Worm (Caenorhabditis elegans) whole organism, young adult: ENCODE data around the gene D2024.4.

Experiments
- B0261.1 ChIP-seq: sonication (generic microtip); optimal IDR thresholded peaks from 2 replicates; lab custom pipeline; 2016; ENCODE audit warnings: mild to moderate bottlenecking, missing genetic modification characterization, moderate library complexity, missing compliant biosample characterization
- F39B2.1 ChIP-seq: fragments of 200-800 bp; sonication (Bioruptor generic); IDR thresholded peaks from 2 replicates; pipeline ENCODE4 v1.3.6; 2022; ENCODE audit warnings: missing genetic modification reagents, missing genetic modification characterization, missing compliant biosample characterization
- F55B11.4 ChIP-seq: sonication (generic microtip); optimal IDR thresholded peaks from 2 replicates; lab custom pipeline; 2016; ENCODE audit warnings: missing compliant biosample characterization, missing genetic modification characterization, borderline replicate concordance; ENCODE audit not compliant: insufficient read depth
- F57A8.1 ChIP-seq: fragments of 200-800 bp; sonication (Bioruptor generic); optimal IDR thresholded peaks from 2 replicates; lab custom pipeline; 2018; ENCODE audit warnings: mild to moderate bottlenecking, missing genetic modification characterization, moderate library complexity, missing compliant biosample characterization
- F57C9.4 ChIP-seq: sonication (generic microtip); optimal IDR thresholded peaks from 2 replicates; lab custom pipeline; 2017; ENCODE audit warnings: mild to moderate bottlenecking, missing genetic modification characterization, missing compliant biosample characterization
- K12H6.12 ChIP-seq: fragments of 200-800 bp; sonication (Bioruptor generic); optimal IDR thresholded peaks from 2 replicates; lab custom pipeline; 2018; ENCODE audit warnings: mild to moderate bottlenecking, missing genetic modification characterization, missing compliant biosample characterization
- ama-1 ChIP-seq, 3 experiments: fragments of 150-350 bp in 1 of 3; sonication (generic microtip) in 2 of 3; optimal IDR thresholded peaks; 2 replicates each; lab custom pipeline; 2014 to 2018; ENCODE audit warnings: missing biosample characterization in 2 of 3, missing genetic modification characterization in 2 of 3, missing genetic modification reagents in 2 of 3
- aptf-2 ChIP-seq: fragments of 200-800 bp; sonication (Bioruptor generic); conservative IDR thresholded peaks from 2 replicates; pipeline ENCODE4 v1.3.6; 2022; ENCODE audit warnings: missing genetic modification reagents, missing genetic modification characterization, missing compliant biosample characterization
- cebp-2 ChIP-seq: fragments of 200-800 bp; sonication (Bioruptor generic); IDR thresholded peaks from 2 replicates; pipeline ENCODE4 v1.3.6; 2022; ENCODE audit warnings: missing genetic modification characterization, missing compliant biosample characterization
- ceh-100 ChIP-seq: fragments of 200-800 bp; sonication (Bioruptor generic); IDR thresholded peaks from 2 replicates; pipeline ENCODE4 v1.3.6; 2022; ENCODE audit warnings: missing genetic modification reagents, missing genetic modification characterization, missing compliant biosample characterization
- ceh-58 ChIP-seq: fragments of 200-800 bp; sonication (Bioruptor generic); IDR thresholded peaks from 2 replicates; pipeline ENCODE4 v1.3.6; 2022; ENCODE audit warnings: missing genetic modification characterization, missing compliant biosample characterization
- ceh-91 ChIP-seq: fragments of 200-800 bp; sonication (Bioruptor generic); IDR thresholded peaks from 2 replicates; pipeline ENCODE4 v1.3.6; 2022; ENCODE audit warnings: missing genetic modification reagents, missing genetic modification characterization, missing compliant biosample characterization
- chd-7 ChIP-seq: sonication (generic microtip); optimal IDR thresholded peaks from 2 replicates; lab custom pipeline; 2016; ENCODE audit warnings: mild to moderate bottlenecking, missing genetic modification characterization, moderate library complexity, missing compliant biosample characterization
- die-1 ChIP-seq: sonication (generic microtip); optimal IDR thresholded peaks from 2 replicates; lab custom pipeline; 2016; ENCODE audit warnings: missing genotype, mild to moderate bottlenecking, missing genetic modification characterization, missing compliant biosample characterization
- efl-1 ChIP-seq: fragments of 150-350 bp; optimal IDR thresholded peaks from 2 replicates; lab custom pipeline; 2014; ENCODE audit warnings: missing biosample characterization, missing genetic modification reagents, missing genetic modification characterization
- egrh-3 ChIP-seq: fragments of 200-800 bp; sonication (Bioruptor generic); IDR thresholded peaks from 2 replicates; pipeline ENCODE4 v1.3.6; 2022; ENCODE audit warnings: missing genetic modification reagents, missing genetic modification characterization, missing compliant biosample characterization
- ekl-4 ChIP-seq: fragments of 200-800 bp; sonication (Bioruptor generic); IDR thresholded peaks from 2 replicates; pipeline ENCODE4 v1.3.6; 2022; ENCODE audit warnings: missing genetic modification reagents, missing genetic modification characterization, missing compliant biosample characterization
- ets-4 ChIP-seq: fragments of 200-800 bp; sonication (Bioruptor generic); optimal IDR thresholded peaks from 2 replicates; lab custom pipeline; 2018; ENCODE audit warnings: mild to moderate bottlenecking, missing genetic modification characterization, missing compliant biosample characterization
- fkh-3 ChIP-seq: sonication (generic microtip); optimal IDR thresholded peaks from 2 replicates; lab custom pipeline; 2016; ENCODE audit warnings: mild to moderate bottlenecking, missing genetic modification characterization, missing compliant biosample characterization
- gei-17 ChIP-seq: fragments of 200-800 bp; sonication (Bioruptor generic); optimal IDR thresholded peaks from 2 replicates; lab custom pipeline; 2018; ENCODE audit warnings: mild to moderate bottlenecking, missing genetic modification characterization, missing compliant biosample characterization
- hlh-12 ChIP-seq: sonication (generic microtip); optimal IDR thresholded peaks from 2 replicates; lab custom pipeline; 2016; ENCODE audit warnings: missing genetic modification characterization, missing compliant biosample characterization
- hmg-1.2 ChIP-seq: fragments of 200-800 bp; sonication (Bioruptor generic); IDR thresholded peaks from 2 replicates; pipeline ENCODE4 v1.3.6; 2022; ENCODE audit warnings: missing genetic modification reagents, missing genetic modification characterization, missing compliant biosample characterization
- let-607 ChIP-seq, 2 experiments: fragments of 200-800 bp in 1 of 2; sonication (Bioruptor generic) in 1 of 2; sonication (generic microtip) in 1 of 2; optimal IDR thresholded peaks; 2 replicates each; lab custom pipeline; 2016 to 2018; ENCODE audit warnings: mild to moderate bottlenecking in 2 of 2, missing compliant biosample characterization in 2 of 2, missing genetic modification characterization in 2 of 2, moderate library complexity in 2 of 2, missing genotype in 1 of 2
- madf-3 ChIP-seq: fragments of 200-800 bp; sonication (Bioruptor generic); IDR thresholded peaks from 2 replicates; pipeline ENCODE4 v1.3.6; 2022; ENCODE audit warnings: missing genetic modification reagents, missing genetic modification characterization, missing compliant biosample characterization
- madf-6 ChIP-seq: fragments of 200-800 bp; sonication (Bioruptor generic); IDR thresholded peaks from 2 replicates; pipeline ENCODE4 v1.3.6; 2022; ENCODE audit warnings: missing genetic modification reagents, missing genetic modification characterization, missing compliant biosample characterization
- madf-8 ChIP-seq: fragments of 200-800 bp; sonication (Bioruptor generic); conservative IDR thresholded peaks from 2 replicates; pipeline ENCODE4 v1.3.6; 2022; ENCODE audit warnings: missing genetic modification reagents, missing genetic modification characterization, missing compliant biosample characterization
- nfya-2 ChIP-seq: fragments of 200-800 bp; sonication (Bioruptor generic); IDR thresholded peaks from 2 replicates; pipeline ENCODE4 v1.3.6; 2022; ENCODE audit warnings: missing genetic modification reagents, missing genetic modification characterization, missing compliant biosample characterization
- nhr-80 ChIP-seq: sonication (generic microtip); optimal IDR thresholded peaks from 2 replicates; lab custom pipeline; 2016; ENCODE audit warnings: missing genetic modification characterization, missing compliant biosample characterization
- pbrm-1 ChIP-seq: fragments of 200-800 bp; sonication (Bioruptor generic); IDR thresholded peaks from 2 replicates; pipeline ENCODE4 v1.3.6; 2022; ENCODE audit warnings: missing genetic modification reagents, missing genetic modification characterization, missing compliant biosample characterization
- rec-8 ChIP-seq, 2 experiments: sonication (generic microtip); optimal IDR thresholded peaks; 2 replicates each; lab custom pipeline; 2016; ENCODE audit warnings: mild to moderate bottlenecking in 2 of 2, missing genetic modification characterization in 2 of 2, missing genetic modification reagents in 2 of 2, missing genotype in 2 of 2, missing biosample characterization in 1 of 2, missing compliant biosample characterization in 1 of 2, moderate library complexity in 1 of 2
- sea-2 ChIP-seq: fragments of 200-800 bp; sonication (Bioruptor generic); IDR thresholded peaks from 2 replicates; pipeline ENCODE4 v1.3.6; 2022; ENCODE audit warnings: missing genetic modification characterization, missing compliant biosample characterization
- snpc-1.1 ChIP-seq: sonication (generic microtip); optimal IDR thresholded peaks from 2 replicates; lab custom pipeline; 2017; ENCODE audit warnings: missing genetic modification characterization, mild to moderate bottlenecking, missing compliant biosample characterization, antibody characterized with exemption, moderate library complexity, missing genotype, missing genetic modification reagents; ENCODE audit not compliant: insufficient read depth
- tlf-1 ChIP-seq: fragments of 200-800 bp; sonication (Bioruptor generic); optimal IDR thresholded peaks from 2 replicates; lab custom pipeline; 2018; ENCODE audit warnings: mild to moderate bottlenecking, missing genetic modification characterization, missing compliant biosample characterization
- unc-130 ChIP-seq: sonication (generic microtip); optimal IDR thresholded peaks from 2 replicates; lab custom pipeline; 2016; ENCODE audit warnings: missing genetic modification reagents, missing genetic modification characterization, missing compliant biosample characterization
- xnd-1 ChIP-seq: sonication (generic microtip); optimal IDR thresholded peaks from 2 replicates; lab custom pipeline; 2016; ENCODE audit warnings: missing genotype, missing genetic modification reagents, missing genetic modification characterization, missing compliant biosample characterization
- zfh-2 ChIP-seq: fragments of 200-800 bp; sonication (Bioruptor generic); conservative IDR thresholded peaks from 2 replicates; pipeline ENCODE4 v1.3.6; 2022; ENCODE audit warnings: missing genetic modification reagents, missing genetic modification characterization, missing compliant biosample characterization
- zim-3 ChIP-seq: sonication (generic microtip); optimal IDR thresholded peaks from 2 replicates; lab custom pipeline; 2017; ENCODE audit warnings: mild to moderate bottlenecking, missing genetic modification characterization, moderate library complexity, missing compliant biosample characterization

Gene D2024.4

DNA sequence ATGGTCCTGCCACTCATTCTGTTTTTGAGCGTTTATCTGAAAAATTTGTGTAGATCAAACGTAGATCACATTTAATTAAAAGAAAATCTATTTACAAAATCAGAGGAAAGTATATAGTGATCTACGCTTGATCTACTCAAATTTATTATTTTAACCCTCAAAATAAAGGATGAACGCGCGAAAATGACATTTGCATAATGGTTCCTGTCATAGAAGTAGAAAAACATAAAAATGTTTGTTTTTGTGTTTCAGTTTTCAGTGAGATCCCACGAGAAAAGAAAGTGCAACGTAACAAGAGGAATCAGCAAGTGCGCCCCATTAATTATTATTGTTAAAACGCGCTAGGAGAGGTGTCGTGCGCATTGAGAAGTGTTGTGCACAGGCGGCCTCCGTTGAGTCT lies 19.7 kb upstream of the D2024.4 start:
- TF ChIP-seq ceh-58 (GFP tag; lab: Robert Waterston, UW) (no peak), F57A8.1 (GFP tag; lab: Kevin White, UChicago) (no peak), gei-17 (GFP tag; lab: Kevin White, UChicago) (no peak), fkh-3 (tag; lab: Kevin White, UChicago) (no peak), ekl-4 (GFP tag; lab: Robert Waterston, UW) (no peak), madf-3 (GFP tag; lab: Robert Waterston, UW) (no peak), madf-6 (GFP tag; lab: Robert Waterston, UW) (peak; percentile 90), cebp-2 (GFP tag; lab: Robert Waterston, UW) (no peak), egrh-3 (GFP tag; lab: Robert Waterston, UW) (no peak), ceh-91 (GFP tag; lab: Robert Waterston, UW) (0 out of 2 replicates have a peak, but pooled peaks have one; percentile 16), chd-7 (tag; lab: Kevin White, UChicago) (no peak), let-607 (tag; optimal IDR thresholded peaks at IDR 0.05; lab: Kevin White, UChicago) (no peak), ama-1 (optimal IDR thresholded peaks at IDR 0.05; lab: Kevin White, UChicago) (no peak), ama-1 (GFP tag; optimal IDR thresholded peaks at IDR 0.05; lab: Kevin White, UChicago) (no peak), sea-2 (GFP tag; lab: Robert Waterston, UW) (no peak), nfya-2 (GFP tag; lab: Robert Waterston, UW) (no peak), pbrm-1 (GFP tag; lab: Robert Waterston, UW) (no peak), hmg-1.2 (GFP tag; lab: Robert Waterston, UW) (peak; percentile 38; the same call in 1 of the 2 replicates), zfh-2 (GFP tag; lab: Robert Waterston, UW) (no peak), K12H6.12 (tag; lab: Kevin White, UChicago) (no peak), hlh-12 (tag; lab: Kevin White, UChicago) (no peak), unc-130 (GFP tag; lab: Kevin White, UChicago) (no peak), snpc-1.1 (tag; lab: Kevin White, UChicago) (no peak), madf-8 (peak; percentile 67), F55B11.4 (tag; lab: Kevin White, UChicago) (no peak), ceh-100 (no peak), F57C9.4 (no peak), B0261.1 (tag; lab: Kevin White, UChicago) (no peak), zim-3 (tag; lab: Kevin White, UChicago) (no peak), die-1 (tag; lab: Kevin White, UChicago) (peak; percentile 5), efl-1 (GFP tag; lab: Kevin White, UChicago) (peak; percentile 81), aptf-2 (peak; percentile 83), tlf-1 (GFP tag; lab: Kevin White, UChicago) (no peak), ets-4 (GFP tag; lab: Kevin White, UChicago) (no peak), xnd-1 (tag; lab: Kevin White, UChicago) (peak; percentile 42), rec-8 (tag; optimal IDR thresholded peaks at IDR 0.05; lab: Kevin White, UChicago) (no peak), F39B2.1 (GFP tag; lab: Robert Waterston, UW) (no peak)

DNA sequence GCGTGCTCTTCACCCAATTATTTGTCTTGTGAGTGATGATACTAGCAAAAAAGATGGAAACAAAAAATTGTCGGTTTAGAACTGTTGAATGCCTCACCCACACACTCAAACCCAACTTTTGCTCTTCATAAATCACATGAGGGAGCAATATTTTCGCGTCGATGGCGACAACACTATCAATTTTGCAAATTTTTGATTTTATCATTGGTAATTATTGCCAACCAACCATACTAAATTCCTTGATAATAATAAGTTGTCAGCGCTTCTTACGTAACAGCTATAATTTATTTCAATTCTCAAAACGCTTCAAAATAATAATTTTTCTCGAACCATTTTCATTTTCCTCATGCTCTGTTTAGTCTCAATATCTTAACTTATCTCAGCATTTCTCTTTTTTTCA lies 18.3 kb upstream of the D2024.4 start:
- TF ChIP-seq K12H6.12 (tag; lab: Kevin White, UChicago) (no peak), nhr-80 (peak; percentile 37)
